Worm (Caenorhabditis elegans): Measurements from ENCODE around the gene ZK686.6.

The ZK686.6 gene

DNA sequence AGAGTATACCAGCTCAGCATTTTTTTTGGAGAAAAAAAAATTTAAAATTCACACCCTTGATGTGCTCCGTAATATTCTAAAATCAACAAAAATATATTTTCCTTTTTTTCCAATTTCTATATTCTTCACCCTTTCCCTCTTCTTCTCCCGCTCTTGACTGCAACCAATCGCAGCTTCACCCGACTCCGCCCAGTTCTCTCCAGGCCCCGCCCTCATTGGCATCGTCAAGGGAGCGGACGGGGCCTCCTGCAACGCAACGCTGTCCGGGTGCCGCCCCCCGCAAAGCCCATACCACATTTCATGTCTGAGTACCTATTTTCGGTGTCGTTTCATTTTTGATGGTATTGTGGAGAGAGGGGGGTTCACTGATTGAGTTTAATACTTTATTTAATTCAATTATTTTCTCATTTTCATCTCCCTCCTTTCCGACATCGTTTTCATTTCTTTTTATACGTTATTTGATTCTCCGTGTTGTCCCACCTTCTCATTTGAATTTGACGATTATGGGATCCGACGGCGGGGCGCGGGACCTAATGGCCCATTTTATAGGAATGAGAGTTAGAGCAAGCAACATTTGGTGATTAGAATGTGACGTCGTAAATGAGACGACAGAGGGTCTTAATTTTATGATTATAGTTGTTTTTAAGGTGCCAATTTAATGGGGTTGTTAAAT is 39.5 kb upstream of the ZK686.6 start:
- TF ChIP-seq ceh-36 (tag; optimal IDR thresholded peaks at IDR 0.05) = no peak
- no peak for TF ChIP-seq hnd-1 (tag; optimal IDR thresholded peaks at IDR 0.05)
- TF ChIP-seq sea-1 (GFP tag; conservative IDR thresholded peaks at IDR 0.05) = no peak
- no peak for TF ChIP-seq hmg-4 (GFP tag; optimal IDR thresholded peaks at IDR 0.05)
- no peak for TF ChIP-seq scrt-1 (GFP tag; IDR thresholded peaks at IDR 0.05)
- no peak for TF ChIP-seq ets-7 (tag; optimal IDR thresholded peaks at IDR 0.05)
- TF ChIP-seq tra-4 (tag; optimal IDR thresholded peaks at IDR 0.05) = no peak
- TF ChIP-seq hmbx-1 (tag; optimal IDR thresholded peaks at IDR 0.05) = no peak
- no peak for TF ChIP-seq B0310.2 (tag; optimal IDR thresholded peaks at IDR 0.05)
- TF ChIP-seq flt-1 (GFP tag; IDR thresholded peaks at IDR 0.05) = no peak
- TF ChIP-seq ceh-13 (GFP tag; optimal IDR thresholded peaks at IDR 0.05) = no peak
- TF ChIP-seq ama-1 (optimal IDR thresholded peaks at IDR 0.05) = no peak
- no peak for TF ChIP-seq tbx-11 (GFP tag; IDR thresholded peaks at IDR 0.05)
- TF ChIP-seq tbx-37 (GFP tag; conservative IDR thresholded peaks at IDR 0.05) = no peak

DNA sequence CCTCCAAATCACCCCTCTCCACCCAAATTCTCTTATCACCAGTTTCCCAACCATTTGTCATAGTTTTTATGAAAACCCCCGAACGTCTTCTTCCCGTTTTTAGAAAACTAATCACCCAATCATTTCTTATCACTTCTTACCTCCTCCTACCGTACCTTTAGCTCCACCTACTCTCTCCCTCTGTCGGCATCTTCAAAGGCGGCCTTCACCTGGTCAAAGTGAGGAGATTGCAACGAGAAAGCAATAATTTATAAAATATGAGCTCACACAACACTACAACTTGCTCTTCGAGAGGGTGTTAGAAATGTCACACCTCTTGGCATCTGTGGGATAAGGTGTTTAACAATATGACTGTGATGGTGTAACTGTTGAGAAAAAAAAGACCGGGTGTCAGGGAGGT is 36.2 kb upstream of the ZK686.6 start:
- TF ChIP-seq ceh-36 (tag; optimal IDR thresholded peaks at IDR 0.05) (no peak), ama-1 (optimal IDR thresholded peaks at IDR 0.05) (no peak), sea-1 (GFP tag; conservative IDR thresholded peaks at IDR 0.05) (no peak), tbx-11 (GFP tag; IDR thresholded peaks at IDR 0.05) (no peak), flt-1 (GFP tag; IDR thresholded peaks at IDR 0.05) (no peak), scrt-1 (GFP tag; IDR thresholded peaks at IDR 0.05) (no peak)

DNA sequence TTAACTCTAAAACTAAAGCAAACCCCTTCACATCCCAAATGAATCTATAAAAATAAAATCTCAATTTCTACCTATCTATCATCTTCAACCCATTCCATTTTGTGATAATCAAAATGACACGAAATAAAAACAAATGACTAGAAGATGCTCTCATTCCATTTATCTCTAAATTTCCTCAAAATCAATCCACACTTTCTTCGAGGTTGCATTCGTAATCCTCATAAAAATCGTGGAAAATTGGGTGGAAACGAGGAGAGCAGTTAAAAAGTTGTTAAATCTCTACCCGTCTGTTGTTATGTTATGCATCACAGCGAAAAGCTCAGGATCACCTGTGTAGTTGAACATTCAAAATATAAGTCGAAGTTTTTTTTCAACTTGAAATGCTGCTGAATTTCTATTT is 34.1 kb upstream of the ZK686.6 start:
- TF ChIP-seq hmbx-1 (tag; optimal IDR thresholded peaks at IDR 0.05) = no peak
- no peak for TF ChIP-seq aly-1 (tag; optimal IDR thresholded peaks at IDR 0.05)
- TF ChIP-seq pes-1 (GFP tag; IDR thresholded peaks at IDR 0.05) = no peak
- TF ChIP-seq sea-1 (GFP tag; conservative IDR thresholded peaks at IDR 0.05) = no peak
- no peak for TF ChIP-seq flt-1 (GFP tag; IDR thresholded peaks at IDR 0.05)
- no peak for TF ChIP-seq hnd-1 (tag; optimal IDR thresholded peaks at IDR 0.05)
- TF ChIP-seq F13C5.2 (tag; optimal IDR thresholded peaks at IDR 0.05) = no peak
- no peak for TF ChIP-seq tbx-37 (GFP tag; conservative IDR thresholded peaks at IDR 0.05)
- no peak for TF ChIP-seq scrt-1 (GFP tag; IDR thresholded peaks at IDR 0.05)
- no peak for TF ChIP-seq ets-7 (tag; optimal IDR thresholded peaks at IDR 0.05)
- TF ChIP-seq tbx-11 (GFP tag; IDR thresholded peaks at IDR 0.05) = no peak
- no peak for TF ChIP-seq ama-1 (optimal IDR thresholded peaks at IDR 0.05)
- no peak for TF ChIP-seq hmg-4 (GFP tag; optimal IDR thresholded peaks at IDR 0.05)

DNA sequence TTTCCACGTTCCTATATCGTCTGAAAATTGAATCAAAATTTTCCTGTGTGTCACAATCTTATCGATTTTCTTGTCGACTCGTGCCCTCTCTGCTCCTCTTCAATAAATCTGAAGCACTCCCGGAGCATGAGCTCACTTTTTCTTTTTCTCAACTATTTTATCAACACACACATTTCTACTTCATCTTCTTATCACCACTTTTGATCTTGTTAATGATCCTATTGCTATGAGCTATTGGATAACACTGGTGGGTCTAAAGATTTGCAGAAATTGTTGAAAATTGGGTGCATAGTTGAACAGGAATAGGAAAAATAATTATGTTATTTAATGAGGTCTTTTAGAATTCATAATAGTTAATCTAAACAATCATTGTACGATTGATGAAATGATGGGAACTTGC is 32.5 kb upstream of the ZK686.6 start:
- TF ChIP-seq hmg-4 (GFP tag; optimal IDR thresholded peaks at IDR 0.05) (no peak), scrt-1 (GFP tag; IDR thresholded peaks at IDR 0.05) (no peak), tbx-37 (GFP tag; conservative IDR thresholded peaks at IDR 0.05) (no peak), flt-1 (GFP tag; IDR thresholded peaks at IDR 0.05) (no peak), B0310.2 (tag; optimal IDR thresholded peaks at IDR 0.05) (no peak)

DNA sequence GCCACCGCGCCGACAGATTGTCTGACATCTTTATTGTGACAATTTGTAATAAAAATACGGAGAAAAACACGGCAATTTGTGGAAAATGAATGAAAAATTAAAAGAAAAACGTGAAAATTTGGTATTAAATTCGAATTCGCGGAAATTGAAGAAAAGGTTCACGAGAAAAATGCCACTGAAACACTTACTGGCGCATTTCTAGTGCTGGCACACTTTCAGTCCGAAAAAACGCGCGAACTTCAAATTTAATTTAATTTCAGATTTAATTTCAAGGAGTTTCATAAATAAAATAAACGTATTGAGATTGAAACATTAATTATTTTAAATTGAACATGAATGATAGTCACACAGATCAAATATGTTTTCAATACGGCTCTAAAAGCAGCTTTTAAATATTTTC is 22.5 kb upstream of the ZK686.6 start, which contains the start of gene cyk-7:
TSS of gene cyk-7 (minus strand) at position 99 of the 400 bp plus-strand sequence.
- no peak for TF ChIP-seq pes-1 (GFP tag; IDR thresholded peaks at IDR 0.05)
- no peak for TF ChIP-seq tra-4 (tag; optimal IDR thresholded peaks at IDR 0.05)
- no peak for TF ChIP-seq flt-1 (GFP tag; IDR thresholded peaks at IDR 0.05)
- no peak for TF ChIP-seq hmg-4 (GFP tag; optimal IDR thresholded peaks at IDR 0.05)

DNA sequence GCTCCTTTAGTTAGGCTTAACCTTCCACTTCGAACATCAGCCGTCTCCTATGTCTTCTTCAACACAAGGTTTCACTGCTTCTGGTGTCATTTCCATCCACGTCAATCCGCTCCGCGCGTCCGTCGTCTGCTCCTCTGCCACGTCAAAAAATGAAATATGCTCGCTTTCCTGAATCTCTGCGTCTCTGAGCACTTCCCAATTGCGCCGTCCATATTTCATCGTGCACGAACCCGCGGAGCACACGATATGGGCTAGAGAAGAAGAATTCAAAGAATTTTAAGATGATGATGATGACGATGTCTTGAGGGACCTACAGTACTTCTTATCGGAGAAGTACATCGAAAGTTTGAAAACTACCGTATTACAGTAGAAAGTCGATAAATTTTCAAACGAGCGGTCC is 20.2 kb upstream of the ZK686.6 start:
- TF ChIP-seq ceh-36 (tag; optimal IDR thresholded peaks at IDR 0.05) = no peak
- no peak for TF ChIP-seq flt-1 (GFP tag; IDR thresholded peaks at IDR 0.05)

DNA sequence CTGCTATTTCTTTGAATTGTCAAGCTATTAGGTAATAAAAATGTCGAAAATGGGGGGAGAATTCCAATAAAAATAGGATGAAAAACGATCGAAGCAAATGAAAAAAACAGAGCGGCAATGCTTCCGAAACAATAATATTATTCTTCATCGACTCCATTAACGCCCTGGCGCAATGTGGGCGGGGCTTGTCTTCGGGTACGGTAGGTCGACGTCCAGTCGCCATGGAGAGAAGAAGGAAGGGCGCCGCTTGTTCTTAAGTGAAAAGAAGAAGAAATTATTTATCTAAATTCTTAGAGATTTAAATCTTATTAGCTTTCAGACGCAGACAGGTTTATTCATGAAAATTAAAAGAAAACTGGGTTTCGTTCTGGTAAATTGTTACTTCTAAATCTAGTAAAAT is 19.4 kb upstream of the ZK686.6 start:
- TF ChIP-seq ceh-13 (GFP tag; optimal IDR thresholded peaks at IDR 0.05) (no peak), F13C5.2 (tag; optimal IDR thresholded peaks at IDR 0.05) (no peak), flt-1 (GFP tag; IDR thresholded peaks at IDR 0.05) (no peak), pes-1 (GFP tag; IDR thresholded peaks at IDR 0.05) (no peak), hmbx-1 (tag; optimal IDR thresholded peaks at IDR 0.05) (no peak), aly-1 (tag; optimal IDR thresholded peaks at IDR 0.05) (no peak), sea-1 (GFP tag; conservative IDR thresholded peaks at IDR 0.05) (no peak), ets-7 (tag; optimal IDR thresholded peaks at IDR 0.05) (no peak), ceh-36 (tag; optimal IDR thresholded peaks at IDR 0.05) (no peak)

DNA sequence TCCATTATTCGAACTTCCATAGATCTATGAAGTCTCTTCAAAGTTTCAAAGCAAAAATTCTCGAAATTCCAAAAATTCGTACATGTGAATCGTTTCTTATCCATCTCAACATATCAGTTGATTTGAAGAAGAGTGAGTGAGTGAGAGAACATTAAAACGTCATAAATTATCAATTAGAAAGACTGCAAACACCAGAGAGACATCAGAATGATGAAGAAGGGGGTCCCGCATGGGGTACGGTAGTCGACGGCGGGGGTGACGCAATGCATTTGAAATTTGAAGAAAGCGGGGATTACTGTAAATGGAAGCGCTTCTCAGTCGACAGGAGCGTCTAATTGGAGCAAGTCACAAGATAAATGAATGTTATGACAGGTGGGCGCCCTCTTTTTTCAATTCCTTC is 17.7 kb upstream of the ZK686.6 start:
- TF ChIP-seq ceh-36 (tag; optimal IDR thresholded peaks at IDR 0.05) (no peak), hmg-4 (GFP tag; optimal IDR thresholded peaks at IDR 0.05) (no peak)

DNA sequence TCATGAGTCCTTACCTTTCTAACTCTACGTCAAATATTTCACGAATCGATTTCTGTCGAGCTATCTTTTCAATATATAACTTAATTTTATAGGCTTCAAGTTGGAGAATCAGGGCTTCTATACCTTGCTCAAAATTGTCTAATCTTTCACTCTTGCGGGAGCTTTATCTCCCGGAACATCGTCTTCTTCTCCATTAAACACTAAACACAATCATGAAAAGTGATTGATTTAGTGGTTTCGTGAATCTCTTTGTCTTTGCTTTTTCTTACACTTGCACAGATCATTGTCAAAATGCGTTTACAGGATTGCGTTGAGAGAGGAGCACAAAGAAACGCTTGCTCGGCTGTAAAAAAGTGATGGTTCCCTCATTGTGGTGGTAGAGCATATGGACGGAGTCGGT is 15.6 kb upstream of the ZK686.6 start:
- TF ChIP-seq ets-7 (tag; optimal IDR thresholded peaks at IDR 0.05) (no peak), hmg-4 (GFP tag; optimal IDR thresholded peaks at IDR 0.05) (no peak), flt-1 (GFP tag; IDR thresholded peaks at IDR 0.05) (no peak), ceh-36 (tag; optimal IDR thresholded peaks at IDR 0.05) (no peak), hnd-1 (tag; optimal IDR thresholded peaks at IDR 0.05) (no peak), scrt-1 (GFP tag; IDR thresholded peaks at IDR 0.05) (no peak), ama-1 (optimal IDR thresholded peaks at IDR 0.05) (no peak), sea-1 (GFP tag; conservative IDR thresholded peaks at IDR 0.05) (no peak)
